Fruit fly (Drosophila melanogaster) whole organism, pupa: ENCODE results near the gene CG42654.

ENCODE experiments used
- CG10348 ChIP-seq: fragments of 200-800 bp; sonication (Bioruptor generic); IDR thresholded peaks from 2 replicates; pipeline ENCODE4 v1.3.6; 2022; ENCODE audit warnings: missing biosample characterization, missing genetic modification characterization
- CG12605 ChIP-seq: fragments of 200-800 bp; sonication (Bioruptor generic); IDR thresholded peaks from 2 replicates; pipeline ENCODE4 v1.3.6; 2022; ENCODE audit warnings: missing biosample characterization, missing genetic modification characterization
- CG15710 ChIP-seq: fragments of 200-800 bp; sonication (Bioruptor generic); optimal IDR thresholded peaks from 2 replicates; lab custom pipeline; 2018; ENCODE audit warnings: missing biosample characterization, mild to moderate bottlenecking, missing genetic modification characterization, moderate library complexity
- CG34367 ChIP-seq: fragments of 200-800 bp; sonication (Bioruptor generic); optimal IDR thresholded peaks from 2 replicates; lab custom pipeline; 2018; ENCODE audit warnings: missing biosample characterization, mild to moderate bottlenecking, missing genetic modification characterization
- CG8301 ChIP-seq: fragments of 200-800 bp; sonication (Bioruptor generic); optimal IDR thresholded peaks from 2 replicates; lab custom pipeline; 2018; ENCODE audit warnings: missing biosample characterization, mild to moderate bottlenecking, missing genetic modification characterization
- EcR ChIP-seq: fragments of 200-800 bp; sonication (Bioruptor generic); optimal IDR thresholded peaks from 3 replicates; lab custom pipeline; 2019; ENCODE audit warnings: missing biosample characterization, missing genetic modification characterization, mild to moderate bottlenecking, moderate library complexity, missing genetic modification reagents
- fd96Ca ChIP-seq: fragments of 200-800 bp; sonication (Bioruptor generic); IDR thresholded peaks from 3 replicates; pipeline ENCODE4 v1.3.6; 2022; ENCODE audit warnings: missing biosample characterization, missing genetic modification characterization
- gl ChIP-seq: fragments of 200-800 bp; sonication (Bioruptor generic); optimal IDR thresholded peaks from 2 replicates; lab custom pipeline; 2018; ENCODE audit warnings: missing biosample characterization, mild to moderate bottlenecking, missing genetic modification characterization
- rn ChIP-seq: fragments of 200-800 bp; sonication (Bioruptor generic); IDR thresholded peaks from 2 replicates; pipeline ENCODE4 v1.3.6; 2022; ENCODE audit warnings: missing biosample characterization, missing genetic modification characterization

DNA sequence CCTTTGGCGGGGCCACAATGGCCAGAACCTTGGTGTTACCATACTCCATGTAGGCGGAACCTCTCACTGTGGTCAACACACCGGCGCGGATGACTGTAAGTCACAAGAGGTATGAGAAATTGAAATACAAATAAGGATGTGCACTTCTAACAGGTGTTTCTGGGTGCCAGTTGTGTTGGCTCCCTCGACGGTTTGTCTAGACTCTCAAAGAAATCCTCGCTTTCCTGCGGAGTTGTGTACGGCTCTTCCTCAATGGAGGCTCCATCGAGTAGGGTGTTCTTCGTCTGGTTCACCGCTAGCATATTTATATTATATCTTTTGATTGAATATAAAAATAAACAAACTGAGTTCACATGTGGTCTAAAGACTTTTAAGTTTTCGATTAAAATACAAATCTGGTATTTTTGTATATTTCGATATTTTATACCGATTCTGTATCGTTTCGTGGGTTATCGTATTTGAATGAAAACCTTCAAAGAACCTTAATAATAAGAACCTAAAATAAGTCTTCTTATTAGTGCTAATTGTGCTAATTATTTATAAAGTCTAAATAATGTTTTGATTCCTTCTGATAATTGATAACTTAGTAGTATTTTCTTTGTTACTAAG lies 40.9 kb downstream of the CG42654 start, which contains the start of gene Mtr3:
- TF ChIP-seq CG10348 (GFP tag; lab: Robert Waterston, UW): no peak
- TF ChIP-seq CG34367: no peak
- no peak for TF ChIP-seq CG8301 (tag; lab: Kevin White, UChicago)
- no peak for TF ChIP-seq fd96Ca (GFP tag; lab: Robert Waterston, UW)
- no peak for TF ChIP-seq rn (GFP tag; lab: Robert Waterston, UW)
- TF ChIP-seq CG15710 (tag; lab: Kevin White, UChicago): no peak
- TF ChIP-seq gl (tag; lab: Kevin White, UChicago): no peak
- no peak for TF ChIP-seq CG12605 (GFP tag; lab: Robert Waterston, UW)
- TF ChIP-seq EcR (GFP tag; lab: Kevin White, UChicago): no peak
